Fruit fly (Drosophila melanogaster) whole organism, embryonic: ENCODE results near the gene BomT3.

ENCODE experiments used
- CG14667 ChIP-seq: fragments of 200-800 bp; sonication (Bioruptor generic); IDR thresholded peaks from 2 replicates; pipeline ENCODE4 v1.3.6; 2022; ENCODE audit warnings: missing biosample characterization, missing genetic modification characterization
- CG15479 ChIP-seq: fragments of 200-800 bp; sonication (Bioruptor generic); optimal IDR thresholded peaks from 3 replicates; lab custom pipeline; 2019; ENCODE audit warnings: missing biosample characterization, mild to moderate bottlenecking, missing genetic modification characterization, moderate library complexity
- CG2116 ChIP-seq: fragments of 200-800 bp; sonication (Bioruptor generic); optimal IDR thresholded peaks from 3 replicates; lab custom pipeline; 2018; ENCODE audit warnings: missing biosample characterization, mild to moderate bottlenecking, missing genetic modification characterization
- CG7963 ChIP-seq: fragments of 200-800 bp; sonication (Bioruptor generic); IDR thresholded peaks from 3 replicates; pipeline ENCODE4 v1.3.6; 2022; ENCODE audit warnings: missing biosample characterization, missing genetic modification characterization; ENCODE audit not compliant: partially characterized antibody
- CHES-1-like ChIP-seq: fragments of 200-800 bp; sonication (Bioruptor generic); optimal IDR thresholded peaks from 2 replicates; lab custom pipeline; 2016; ENCODE audit warnings: missing biosample characterization, missing genetic modification characterization
- Hmr ChIP-seq: fragments of 200-800 bp; sonication (Bioruptor generic); optimal IDR thresholded peaks from 3 replicates; lab custom pipeline; 2017; ENCODE audit warnings: mild to moderate bottlenecking, missing biosample characterization, missing genetic modification reagents, missing genetic modification characterization
- TFAM ChIP-seq: fragments of 200-800 bp; sonication (Bioruptor generic); optimal IDR thresholded peaks from 2 replicates; lab custom pipeline; 2017; ENCODE audit warnings: missing biosample characterization, missing genetic modification characterization, inconsistent platforms
- h ChIP-seq: fragments of >200 bp; optimal IDR thresholded peaks from 2 replicates; lab custom pipeline; 2017
- lab ChIP-seq: fragments of 200-800 bp; sonication (Bioruptor generic); optimal IDR thresholded peaks from 3 replicates; lab custom pipeline; 2017; ENCODE audit warnings: missing biosample characterization, missing genetic modification characterization, mild to moderate bottlenecking, moderate library complexity, missing genetic modification reagents
- sima ChIP-seq: fragments of 200-800 bp; sonication (Bioruptor generic); optimal IDR thresholded peaks from 2 replicates; lab custom pipeline; 2016; ENCODE audit warnings: missing biosample characterization, missing genetic modification characterization

dm6 chr3R:22043748-22044402, 42.3 kb downstream of the BomT3 start:
- TF ChIP-seq CHES-1-like (no peak), CG14667 (GFP tag; lab: Robert Waterston, UW) (no peak), lab (GFP tag; lab: Kevin White, UChicago) (no peak), CG2116 (GFP tag; lab: Kevin White, UChicago) (no peak), Hmr (GFP tag; lab: Kevin White, UChicago) (no peak), TFAM (GFP tag; lab: Kevin White, UChicago) (no peak), CG7963 (GFP tag; lab: Robert Waterston, UW) (no peak), sima (GFP tag; lab: Kevin White, UChicago) (no peak), CG15479 (GFP tag; lab: Kevin White, UChicago) (no peak), h (lab: Kevin White, UChicago) (no peak)
